Fruit fly (Drosophila melanogaster): Measurements from ENCODE around the gene Tmem43.
A peak's percentile ranks its signal among the peaks of the same experiment; 100 is the strongest.

The Tmem43 gene

dm6 chr3L:7882105-7882504 is 32.8 kb downstream of the Tmem43 start (continued):
- TF ChIP-seq CG7928 (GFP tag; optimal IDR thresholded peaks at IDR 0.05) (peak; percentile 57), vfl (GFP tag; optimal IDR thresholded peaks at IDR 0.05) (no peak), Atf6 (GFP tag; IDR thresholded peaks at IDR 0.05) (peak; percentile 88), sisA (GFP tag; IDR thresholded peaks at IDR 0.05) (no peak), ATbp (GFP tag; optimal IDR thresholded peaks at IDR 0.05) (peak; percentile 66), CG6683 (GFP tag; optimal IDR thresholded peaks at IDR 0.05) (peak; percentile 77), CG8359 (GFP tag; optimal IDR thresholded peaks at IDR 0.05; ENCODE audit: borderline replicate concordance) (peak; percentile 35), CG3281 (GFP tag; optimal IDR thresholded peaks at IDR 0.05) (peak; percentile 85), CG15601 (tag; optimal IDR thresholded peaks at IDR 0.05) (peak; percentile 48), NK7.1 (GFP tag; optimal IDR thresholded peaks at IDR 0.05) (peak; percentile 56), kni (GFP tag; optimal IDR thresholded peaks at IDR 0.05) (no peak), Jarid2 (GFP tag; optimal IDR thresholded peaks at IDR 0.05) (peak; percentile 16), hth (optimal IDR thresholded peaks at IDR 0.05) (no peak), CG14710 (tag; optimal IDR thresholded peaks at IDR 0.05) (peak; percentile 9), CG18619 (GFP tag; optimal IDR thresholded peaks at IDR 0.05) (peak; percentile 72), seq (GFP tag; IDR thresholded peaks at IDR 0.05) (peak; percentile 86), ranshi (GFP tag; IDR thresholded peaks at IDR 0.05) (peak; percentile 47; the same call in 1 of the 2 replicates), CG3163 (GFP tag; optimal IDR thresholded peaks at IDR 0.05) (peak; percentile 18), CG12219 (GFP tag; optimal IDR thresholded peaks at IDR 0.05) (peak; percentile 65), CG15011 (GFP tag; optimal IDR thresholded peaks at IDR 0.05) (peak; percentile 78), sug (tag; optimal IDR thresholded peaks at IDR 0.05) (peak; percentile 54), Asciz (GFP tag; optimal IDR thresholded peaks at IDR 0.05) (peak; percentile 81), CG15073 (GFP tag; optimal IDR thresholded peaks at IDR 0.05) (no peak), CG16863 (GFP tag; optimal IDR thresholded peaks at IDR 0.05) (peak; percentile 17), ind (GFP tag; optimal IDR thresholded peaks at IDR 0.05) (no peak), gem (tag; optimal IDR thresholded peaks at IDR 0.05) (peak; percentile 65), CG14050 (GFP tag; IDR thresholded peaks at IDR 0.05) (no peak), exex (tag; optimal IDR thresholded peaks at IDR 0.05) (peak; percentile 53), CG18011 (GFP tag; optimal IDR thresholded peaks at IDR 0.05) (peak; percentile 59), Eip74EF (GFP tag; optimal IDR thresholded peaks at IDR 0.05) (peak in 1 of 2 experiments; percentile 30), ems (GFP tag; optimal IDR thresholded peaks at IDR 0.05) (peak; percentile 6), Six4 (GFP tag; optimal IDR thresholded peaks at IDR 0.05) (peak; percentile 1), CG4854 (GFP tag; optimal IDR thresholded peaks at IDR 0.05) (peak; percentile 48), schlank (tag; optimal IDR thresholded peaks at IDR 0.05) (peak; percentile 74), da (GFP tag; optimal IDR thresholded peaks at IDR 0.05) (peak; percentile 8), CG13775 (GFP tag; optimal IDR thresholded peaks at IDR 0.05) (peak; percentile 15), CG7357 (GFP tag; IDR thresholded peaks at IDR 0.05) (no peak), lov (optimal IDR thresholded peaks at IDR 0.05) (no peak), lov (GFP tag; IDR thresholded peaks at IDR 0.05) (no peak), onecut (GFP tag; IDR thresholded peaks at IDR 0.05) (0 out of 2 replicates have a peak, but pooled peaks have one; percentile 15), CG3847 (GFP tag; IDR thresholded peaks at IDR 0.05) (0 out of 2 replicates have a peak, but pooled peaks have one; percentile 32), CG10321 (GFP tag; IDR thresholded peaks at IDR 0.05) (peak; percentile 57; the same call in 1 of the 2 replicates), Ets97D (GFP tag; optimal IDR thresholded peaks at IDR 0.05) (peak; percentile 9), ash1 (GFP tag; optimal IDR thresholded peaks at IDR 0.05) (peak; percentile 39), gsb (GFP tag; IDR thresholded peaks at IDR 0.05) (peak; percentile 62), CG2875 (GFP tag; optimal IDR thresholded peaks at IDR 0.05) (peak; percentile 46), Bgb (GFP tag; IDR thresholded peaks at IDR 0.05; ENCODE audit: partially characterized antibody) (no peak), CoRest (tag; optimal IDR thresholded peaks at IDR 0.05) (peak; percentile 76), Hmx (GFP tag; optimal IDR thresholded peaks at IDR 0.05) (no peak), CG12299 (tag; optimal IDR thresholded peaks at IDR 0.05) (peak; percentile 68), Fer1 (GFP tag; optimal IDR thresholded peaks at IDR 0.05) (peak; percentile 86)
